Worm (Caenorhabditis elegans): ENCODE measurements around the gene tbx-35.

Gene tbx-35

DNA sequence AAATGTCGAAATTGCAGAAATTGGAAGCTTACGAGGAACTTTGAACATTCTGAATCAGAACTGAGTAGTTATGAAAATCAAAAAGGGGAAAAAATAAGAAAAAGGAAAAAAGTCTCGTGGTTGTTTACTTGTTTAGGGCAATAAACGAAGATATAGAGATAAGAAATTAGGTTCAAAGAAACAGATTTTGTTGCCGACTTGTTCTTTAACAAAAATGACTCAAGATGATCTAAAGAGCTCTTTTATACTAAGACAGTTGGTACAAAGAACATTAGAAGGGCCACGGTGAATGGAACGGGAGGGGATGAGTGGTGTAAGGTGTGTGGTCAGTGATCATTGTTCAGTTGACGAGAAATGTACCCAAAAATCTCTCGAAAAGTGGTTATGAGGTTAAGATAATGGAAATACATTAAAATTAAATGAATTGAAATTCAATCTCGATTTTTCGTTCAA lies 22.3 kb upstream of the tbx-35 start, which contains the start of gene acdh-2:
Gene acdh-2, minus strand, starts transcription at position 51 of the 453 bp plus-strand sequence.
- TF ChIP-seq nhr-71 (tag; optimal IDR thresholded peaks at IDR 0.05) (peak; percentile 51), unc-86 (tag; optimal IDR thresholded peaks at IDR 0.05) (no peak), zip-4 (GFP tag; optimal IDR thresholded peaks at IDR 0.05) (no peak), snu-23 (GFP tag; optimal IDR thresholded peaks at IDR 0.05) (peak; percentile 22), egl-13 (tag; optimal IDR thresholded peaks at IDR 0.05) (no peak), irx-1 (tag; optimal IDR thresholded peaks at IDR 0.05) (no peak)

- no peak for TF ChIP-seq zag-1 (tag; optimal IDR thresholded peaks at IDR 0.05)
- TF ChIP-seq lin-15B (tag; optimal IDR thresholded peaks at IDR 0.05), result no peak
- TF ChIP-seq xbp-1 (tag; optimal IDR thresholded peaks at IDR 0.05), result no peak
- TF ChIP-seq aly-2 (tag; optimal IDR thresholded peaks at IDR 0.05), result no peak
- no peak for TF ChIP-seq dpl-1 (GFP tag; optimal IDR thresholded peaks at IDR 0.05)
- TF ChIP-seq nhr-90 (tag; optimal IDR thresholded peaks at IDR 0.05; ENCODE audit: poor library complexity), result no peak
- no peak for TF ChIP-seq egl-27 (tag; optimal IDR thresholded peaks at IDR 0.05)
Measured at ce11 chrII:5544764-5545163, 19.6 kb upstream of the tbx-35 start, which contains the start of gene ins-13. Gene ins-13, minus strand, starts transcription at chrII:5544864.

ce11 chrII:5544145-5544515 lies 18.9 kb upstream of the tbx-35 start:
- TF ChIP-seq ces-1 (GFP tag; optimal IDR thresholded peaks at IDR 0.05) (no peak), tbx-2 (tag; optimal IDR thresholded peaks at IDR 0.05) (no peak), skn-1 (tag; optimal IDR thresholded peaks at IDR 0.05) (peak; percentile 26), unc-86 (tag; optimal IDR thresholded peaks at IDR 0.05) (no peak), mab-9 (GFP tag; IDR thresholded peaks at IDR 0.05) (no peak), unc-130 (tag; optimal IDR thresholded peaks at IDR 0.05) (no peak), unc-62 (GFP tag; optimal IDR thresholded peaks at IDR 0.05) (no peak), nhr-77 (tag; optimal IDR thresholded peaks at IDR 0.05) (peak; percentile 78), sox-4 (tag; optimal IDR thresholded peaks at IDR 0.05) (no peak), pax-3 (tag; optimal IDR thresholded peaks at IDR 0.05) (no peak), ets-5 (GFP tag; IDR thresholded peaks at IDR 0.05) (no peak), snpc-4 (tag; optimal IDR thresholded peaks at IDR 0.05) (peak; percentile 98), grh-1 (GFP tag; IDR thresholded peaks at IDR 0.05) (no peak), efl-1 (optimal IDR thresholded peaks at IDR 0.05) (peak; percentile 33 to 37), efl-1 (GFP tag; optimal IDR thresholded peaks at IDR 0.05 in 1 of 2) (peak in 1 of 2 experiments; percentile 91), fkh-4 (tag; optimal IDR thresholded peaks at IDR 0.05; ENCODE audit: borderline replicate concordance) (no peak), F16B12.6 (tag; optimal IDR thresholded peaks at IDR 0.05) (peak; percentile 24), nhr-20 (tag; optimal IDR thresholded peaks at IDR 0.05) (peak; percentile 77), irx-1 (tag; optimal IDR thresholded peaks at IDR 0.05) (no peak), swsn-7 (tag; optimal IDR thresholded peaks at IDR 0.05) (peak; percentile 95), mdl-1 (tag; optimal IDR thresholded peaks at IDR 0.05) (peak in 1 of 2 experiments; percentile 46), aly-2 (tag; optimal IDR thresholded peaks at IDR 0.05) (no peak), nhr-28 (tag; optimal IDR thresholded peaks at IDR 0.05) (no peak), sptf-1 (tag; optimal IDR thresholded peaks at IDR 0.05) (no peak), vab-15 (tag; optimal IDR thresholded peaks at IDR 0.05) (no peak), mef-2 (tag; optimal IDR thresholded peaks at IDR 0.05) (no peak), dsc-1 (tag; optimal IDR thresholded peaks at IDR 0.05) (peak; percentile 5), fos-1 (tag; optimal IDR thresholded peaks at IDR 0.05) (no peak), alr-1 (tag; optimal IDR thresholded peaks at IDR 0.05; ENCODE audit: borderline replicate concordance) (no peak), nhr-11 (tag; optimal IDR thresholded peaks at IDR 0.05) (no peak), snu-23 (GFP tag; optimal IDR thresholded peaks at IDR 0.05) (peak; percentile 70), pag-3 (tag; optimal IDR thresholded peaks at IDR 0.05; ENCODE audit: borderline replicate concordance, insufficient read depth) (no peak), nhr-237 (tag; optimal IDR thresholded peaks at IDR 0.05) (no peak), sup-37 (GFP tag; optimal IDR thresholded peaks at IDR 0.05) (no peak), dpl-1 (GFP tag; optimal IDR thresholded peaks at IDR 0.05) (peak; percentile 11 to 47 (median 25)), nhr-76 (tag; optimal IDR thresholded peaks at IDR 0.05) (peak; percentile 9), C16A3.4 (tag; optimal IDR thresholded peaks at IDR 0.05) (peak; percentile 63), nhr-19 (GFP tag; conservative IDR thresholded peaks at IDR 0.05) (peak; percentile 82), lsy-2 (tag; optimal IDR thresholded peaks at IDR 0.05) (peak; percentile 50 to 72), isw-1 (GFP tag; IDR thresholded peaks at IDR 0.05) (no peak), blmp-1 (tag; optimal IDR thresholded peaks at IDR 0.05) (no peak), lin-14 (GFP tag; optimal IDR thresholded peaks at IDR 0.05) (peak; percentile 32)
